Worm (Caenorhabditis elegans): Measurements from ENCODE around the gene M88.3.

Gene M88.3

ce11 chrIII:4523411-4523810 lies 21.4 kb downstream of the M88.3 start:
- TF ChIP-seq fos-1 (tag; optimal IDR thresholded peaks at IDR 0.05) (no peak), ztf-4 (tag; optimal IDR thresholded peaks at IDR 0.05) (no peak), lin-14 (GFP tag; optimal IDR thresholded peaks at IDR 0.05) (peak; percentile 27)

- TF ChIP-seq irx-1 (tag; optimal IDR thresholded peaks at IDR 0.05) (no peak), lin-14 (GFP tag; optimal IDR thresholded peaks at IDR 0.05) (no peak), rnt-1 (tag; optimal IDR thresholded peaks at IDR 0.05) (no peak), C04F5.9 (tag; optimal IDR thresholded peaks at IDR 0.05) (no peak), nhr-28 (tag; optimal IDR thresholded peaks at IDR 0.05) (no peak), unc-30 (tag; optimal IDR thresholded peaks at IDR 0.05) (no peak), isw-1 (GFP tag; IDR thresholded peaks at IDR 0.05) (no peak), nhr-12 (tag; optimal IDR thresholded peaks at IDR 0.05) (no peak), nhr-84 (tag; optimal IDR thresholded peaks at IDR 0.05) (no peak), sox-4 (tag; optimal IDR thresholded peaks at IDR 0.05) (no peak), ceh-82 (tag; optimal IDR thresholded peaks at IDR 0.05) (no peak), tlp-1 (tag; optimal IDR thresholded peaks at IDR 0.05) (no peak), ets-5 (GFP tag; IDR thresholded peaks at IDR 0.05) (no peak), mab-9 (GFP tag; IDR thresholded peaks at IDR 0.05) (no peak)
Measured at ce11 chrIII:4520057-4520456, 24.8 kb downstream of the M88.3 start, which contains the start of gene cdh-4. cdh-4 (plus strand) TSS chrIII:4520357.

- TF ChIP-seq nhr-237 (tag; optimal IDR thresholded peaks at IDR 0.05) (no peak), dsc-1 (tag; optimal IDR thresholded peaks at IDR 0.05) (peak; percentile 95), isw-1 (GFP tag; IDR thresholded peaks at IDR 0.05) (no peak), fkh-4 (tag; optimal IDR thresholded peaks at IDR 0.05; ENCODE audit: borderline replicate concordance) (peak; percentile 75), nhr-19 (GFP tag; conservative IDR thresholded peaks at IDR 0.05) (no peak), unc-62 (GFP tag; optimal IDR thresholded peaks at IDR 0.05) (no peak), C16A3.4 (tag; optimal IDR thresholded peaks at IDR 0.05) (no peak), C34B4.2 (tag; optimal IDR thresholded peaks at IDR 0.05) (no peak), vab-15 (tag; optimal IDR thresholded peaks at IDR 0.05) (no peak), hlh-4 (tag; optimal IDR thresholded peaks at IDR 0.05) (no peak)
Measured at ce11 chrIII:4519410-4519809, 25.4 kb downstream of the M88.3 start.

ce11 chrIII:4517781-4518180 lies 27.1 kb downstream of the M88.3 start:
- TF ChIP-seq lin-14 (GFP tag; optimal IDR thresholded peaks at IDR 0.05), result peak; percentile 59
- no peak for TF ChIP-seq efl-1 (optimal IDR thresholded peaks at IDR 0.05)
- peak in 1 of 2 experiments; percentile 30 for TF ChIP-seq efl-1 (GFP tag; optimal IDR thresholded peaks at IDR 0.05 in 1 of 2)
- TF ChIP-seq nhr-90 (tag; optimal IDR thresholded peaks at IDR 0.05; ENCODE audit: poor library complexity), result no peak
- TF ChIP-seq blmp-1 (tag; optimal IDR thresholded peaks at IDR 0.05), result peak; percentile 55
- peak; percentile 77 for TF ChIP-seq nhr-85 (tag)
- peak; percentile 25 for TF ChIP-seq snu-23 (GFP tag; optimal IDR thresholded peaks at IDR 0.05)

ce11 chrIII:4515173-4515572 lies 29.7 kb downstream of the M88.3 start:
- TF ChIP-seq isw-1 (GFP tag; IDR thresholded peaks at IDR 0.05) (no peak), elt-3 (tag; optimal IDR thresholded peaks at IDR 0.05) (no peak), ztf-4 (tag; optimal IDR thresholded peaks at IDR 0.05) (no peak), snu-23 (GFP tag; optimal IDR thresholded peaks at IDR 0.05) (no peak), nhr-71 (tag; optimal IDR thresholded peaks at IDR 0.05) (no peak), ets-5 (GFP tag; IDR thresholded peaks at IDR 0.05) (no peak), nhr-20 (tag; optimal IDR thresholded peaks at IDR 0.05) (no peak), snpc-4 (tag; optimal IDR thresholded peaks at IDR 0.05) (no peak), efl-1 (optimal IDR thresholded peaks at IDR 0.05) (no peak), efl-1 (GFP tag; optimal IDR thresholded peaks at IDR 0.05 in 1 of 2) (peak in 1 of 2 experiments; percentile 61), irx-1 (tag; optimal IDR thresholded peaks at IDR 0.05) (no peak), lsy-2 (tag; optimal IDR thresholded peaks at IDR 0.05) (no peak), blmp-1 (tag; optimal IDR thresholded peaks at IDR 0.05) (peak; percentile 28)
